Worm (Caenorhabditis elegans): Measurements from ENCODE around the gene F13B6.3.

F13B6.3 gene

DNA sequence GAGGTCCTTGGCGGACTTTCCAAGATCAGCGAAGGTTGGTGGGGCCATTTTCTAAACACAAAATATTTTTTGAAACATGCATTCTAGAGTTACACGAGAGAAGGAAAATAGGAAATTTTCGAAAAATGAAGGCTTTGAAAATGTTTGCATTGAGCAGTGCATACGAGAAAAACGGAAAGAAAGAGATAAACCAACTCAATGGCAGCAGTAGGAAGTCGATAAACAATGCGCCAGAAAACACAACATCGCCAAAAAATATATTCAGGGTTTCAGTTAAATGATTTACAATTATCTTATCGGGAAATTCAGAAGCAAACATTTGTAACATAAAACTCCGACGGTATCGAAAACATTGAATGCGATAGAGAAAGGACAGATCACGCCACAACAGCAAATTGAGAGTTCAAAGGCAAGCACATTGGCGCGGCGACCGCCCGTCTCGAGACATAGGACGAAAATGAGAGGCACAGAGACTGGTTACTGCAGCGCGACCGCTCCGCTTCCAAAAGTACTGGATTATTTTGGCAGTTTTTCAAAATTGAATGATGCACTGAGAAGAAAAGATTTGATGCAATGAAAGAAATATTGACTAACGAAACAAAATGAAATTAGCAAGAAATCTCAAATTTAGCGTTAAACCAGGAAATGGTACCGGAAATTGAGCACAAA is 42.2 kb upstream of the F13B6.3 start, which contains the start of the genes vdac-1 and R05G6.5 (continued):
- TF ChIP-seq snpc-4 (GFP tag; optimal IDR thresholded peaks at IDR 0.05) (peak; percentile 22), snpc-4 (tag; optimal IDR thresholded peaks at IDR 0.05) (peak; percentile 17 to 58 (median 24)), hmg-1.2 (GFP tag; IDR thresholded peaks at IDR 0.05) (peak; percentile 92), rec-8 (tag; optimal IDR thresholded peaks at IDR 0.05) (no peak), egl-44 (GFP tag; IDR thresholded peaks at IDR 0.05) (no peak), snpc-1.3 (tag; optimal IDR thresholded peaks at IDR 0.05; ENCODE audit: insufficient read depth) (no peak), mel-28 (tag; optimal IDR thresholded peaks at IDR 0.05; ENCODE audit: borderline replicate concordance) (no peak), T26A5.8 (tag; optimal IDR thresholded peaks at IDR 0.05) (no peak), ztf-6 (GFP tag; IDR thresholded peaks at IDR 0.05) (no peak), rcor-1 (GFP tag; IDR thresholded peaks at IDR 0.05) (peak; percentile 39; the same call in 1 of the 2 replicates), athp-1 (tag; optimal IDR thresholded peaks at IDR 0.05) (peak; percentile 38), let-607 (tag; optimal IDR thresholded peaks at IDR 0.05) (peak; percentile 75 to 78), repo-1 (tag; optimal IDR thresholded peaks at IDR 0.05) (peak; percentile 45), lin-40 (tag; optimal IDR thresholded peaks at IDR 0.05) (peak; percentile 68), madf-3 (GFP tag; IDR thresholded peaks at IDR 0.05) (peak; percentile 97), pbrm-1 (GFP tag; IDR thresholded peaks at IDR 0.05) (0 out of 2 replicates have a peak, but pooled peaks have one; percentile 55), F49E8.2 (tag; optimal IDR thresholded peaks at IDR 0.05; ENCODE audit: insufficient read depth) (no peak), F33H1.4 (GFP tag; IDR thresholded peaks at IDR 0.05) (no peak), gei-17 (GFP tag; optimal IDR thresholded peaks at IDR 0.05) (no peak), B0336.3 (GFP tag; IDR thresholded peaks at IDR 0.05) (peak; percentile 75), die-1 (tag; optimal IDR thresholded peaks at IDR 0.05) (peak; percentile 16), lsl-1 (GFP tag; optimal IDR thresholded peaks at IDR 0.05) (no peak), ztf-26 (tag; optimal IDR thresholded peaks at IDR 0.05) (peak; percentile 21), nfya-1 (tag; optimal IDR thresholded peaks at IDR 0.05; ENCODE audit: borderline replicate concordance, insufficient read depth) (no peak), Y79H2A.3 (GFP tag; conservative IDR thresholded peaks at IDR 0.05) (no peak), xnd-1 (tag; optimal IDR thresholded peaks at IDR 0.05) (no peak), attf-5 (GFP tag; optimal IDR thresholded peaks at IDR 0.05) (peak; percentile 80), sea-2 (GFP tag; IDR thresholded peaks at IDR 0.05) (no peak), unc-130 (GFP tag; optimal IDR thresholded peaks at IDR 0.05) (no peak), hlh-12 (tag; optimal IDR thresholded peaks at IDR 0.05) (no peak), Y56A3A.18 (GFP tag; IDR thresholded peaks at IDR 0.05) (no peak), ceh-58 (GFP tag; IDR thresholded peaks at IDR 0.05) (no peak), aptf-2 (GFP tag; conservative IDR thresholded peaks at IDR 0.05) (no peak), atf-7 (tag; optimal IDR thresholded peaks at IDR 0.05) (peak; percentile 44), sptf-2 (GFP tag; optimal IDR thresholded peaks at IDR 0.05) (no peak), K12H6.12 (tag; optimal IDR thresholded peaks at IDR 0.05) (peak; percentile 51), tbp1 (GFP tag; optimal IDR thresholded peaks at IDR 0.05) (peak; percentile 55), mes-4 (tag; optimal IDR thresholded peaks at IDR 0.05) (no peak), rpc-1 (optimal IDR thresholded peaks at IDR 0.05) (no peak), rpc-1 (tag; optimal IDR thresholded peaks at IDR 0.05) (no peak), nfyb-1 (GFP tag; IDR thresholded peaks at IDR 0.05) (peak; percentile 44; the same call in 1 of the 2 replicates), ets-4 (GFP tag; optimal IDR thresholded peaks at IDR 0.05) (peak; percentile 48), hsf-1 (GFP tag; IDR thresholded peaks at IDR 0.05) (0 out of 2 replicates have a peak, but pooled peaks have one; percentile 54), chd-7 (tag; optimal IDR thresholded peaks at IDR 0.05) (peak; percentile 42), Y53F4B.3 (GFP tag; IDR thresholded peaks at IDR 0.05) (no peak), let-526 (GFP tag; IDR thresholded peaks at IDR 0.05) (no peak), ccch-3 (GFP tag; optimal IDR thresholded peaks at IDR 0.05) (no peak), ceh-27 (GFP tag; optimal IDR thresholded peaks at IDR 0.05) (peak; percentile 79)

All from whole organism, young adult.